Worm (Caenorhabditis elegans) whole organism, young adult: Measurements from ENCODE around the gene F58B4.5.

Source experiments
- F33H1.4 ChIP-seq: fragments of 200-800 bp; sonication (Bioruptor generic); IDR thresholded peaks from 2 replicates; pipeline ENCODE4 v1.3.6; 2022; ENCODE audit warnings: missing genetic modification reagents, missing genetic modification characterization, missing compliant biosample characterization
- F57C9.4 ChIP-seq: sonication (generic microtip); optimal IDR thresholded peaks from 2 replicates; lab custom pipeline; 2017; ENCODE audit warnings: mild to moderate bottlenecking, missing genetic modification characterization, missing compliant biosample characterization
- ama-1 ChIP-seq, 3 experiments: fragments of 150-350 bp in 1 of 3; sonication (generic microtip) in 2 of 3; optimal IDR thresholded peaks; 2 replicates each; lab custom pipeline; 2014 to 2018; ENCODE audit warnings: missing biosample characterization in 2 of 3, missing genetic modification characterization in 2 of 3, missing genetic modification reagents in 2 of 3
- dox-1 ChIP-seq: fragments of 200-800 bp; sonication (Bioruptor generic); IDR thresholded peaks from 2 replicates; pipeline ENCODE4 v1.3.6; 2022; ENCODE audit warnings: missing genetic modification reagents, missing genetic modification characterization, missing compliant biosample characterization
- hmg-20 ChIP-seq: fragments of 200-800 bp; sonication (Bioruptor generic); IDR thresholded peaks from 2 replicates; pipeline ENCODE4 v1.3.6; 2022; ENCODE audit warnings: missing genetic modification reagents, missing genetic modification characterization, missing compliant biosample characterization
- hrde-1 ChIP-seq: sonication (generic microtip); optimal IDR thresholded peaks from 2 replicates; lab custom pipeline; 2016; ENCODE audit warnings: missing genetic modification characterization, mild to moderate bottlenecking, missing compliant biosample characterization, moderate library complexity, missing genotype, missing genetic modification reagents, borderline replicate concordance

ce11 chrV:10896295-10896694 lies 36.2 kb upstream of the F58B4.5 start, which contains the start of gene F32D8.13:
- TF ChIP-seq ama-1 (optimal IDR thresholded peaks at IDR 0.05; lab: Kevin White, UChicago) (peak; percentile 58), ama-1 (GFP tag; optimal IDR thresholded peaks at IDR 0.05; lab: Kevin White, UChicago) (no peak), hmg-20 (GFP tag; lab: Robert Waterston, UW) (no peak), F33H1.4 (GFP tag; lab: Robert Waterston, UW) (no peak), F57C9.4 (no peak), dox-1 (GFP tag; lab: Robert Waterston, UW) (no peak), hrde-1 (tag; lab: Kevin White, UChicago) (no peak)
